Fruit fly (Drosophila melanogaster) whole organism, pupa: ENCODE results near the gene CG12517.

Experiments used
- CG17806 ChIP-seq: fragments of 200-800 bp; sonication (Bioruptor generic); optimal IDR thresholded peaks from 2 replicates; lab custom pipeline; 2018; ENCODE audit warnings: missing biosample characterization, mild to moderate bottlenecking, missing genetic modification characterization, moderate library complexity
- CG8159 ChIP-seq: fragments of 200-800 bp; sonication (Bioruptor generic); optimal IDR thresholded peaks from 3 replicates; lab custom pipeline; 2018; ENCODE audit warnings: missing biosample characterization, mild to moderate bottlenecking, missing genetic modification characterization, moderate library complexity
- CG9948 ChIP-seq: fragments of 200-800 bp; sonication (Bioruptor generic); optimal IDR thresholded peaks from 2 replicates; lab custom pipeline; 2018; ENCODE audit warnings: missing biosample characterization, mild to moderate bottlenecking, missing genetic modification characterization, moderate library complexity
- EcR ChIP-seq: fragments of 200-800 bp; sonication (Bioruptor generic); optimal IDR thresholded peaks from 3 replicates; lab custom pipeline; 2019; ENCODE audit warnings: missing biosample characterization, missing genetic modification characterization, mild to moderate bottlenecking, moderate library complexity, missing genetic modification reagents
- rn ChIP-seq: fragments of 200-800 bp; sonication (Bioruptor generic); IDR thresholded peaks from 2 replicates; pipeline ENCODE4 v1.3.6; 2022; ENCODE audit warnings: missing biosample characterization, missing genetic modification characterization

CG12517 gene

dm6 chr2L:10910548-10910947 is 40.6 kb downstream of the CG12517 start, which contains the start of gene CG14069:
Gene CG14069, minus strand, starts transcription at chr2L:10910648.
- TF ChIP-seq EcR = no peak
- no peak for TF ChIP-seq CG17806 (tag; lab: Kevin White, UChicago)
- no peak for TF ChIP-seq rn (GFP tag; lab: Robert Waterston, UW)
- TF ChIP-seq CG9948 (tag; lab: Kevin White, UChicago) = no peak
- TF ChIP-seq CG8159 = no peak
